Fruit fly (Drosophila melanogaster) whole organism, prepupa: ENCODE data around the gene CAHbeta.

ENCODE experiments used
- CG7368 ChIP-seq: fragments of 200-800 bp; sonication (Bioruptor generic); optimal IDR thresholded peaks from 3 replicates; lab custom pipeline; 2016; ENCODE audit warnings: missing biosample characterization, missing genetic modification characterization
- Eip78C ChIP-seq: fragments of 200-800 bp; sonication (Bioruptor generic); peaks from one replicate; lab custom pipeline; 2016; ENCODE audit warnings: missing biosample characterization, missing genetic modification characterization

DNA sequence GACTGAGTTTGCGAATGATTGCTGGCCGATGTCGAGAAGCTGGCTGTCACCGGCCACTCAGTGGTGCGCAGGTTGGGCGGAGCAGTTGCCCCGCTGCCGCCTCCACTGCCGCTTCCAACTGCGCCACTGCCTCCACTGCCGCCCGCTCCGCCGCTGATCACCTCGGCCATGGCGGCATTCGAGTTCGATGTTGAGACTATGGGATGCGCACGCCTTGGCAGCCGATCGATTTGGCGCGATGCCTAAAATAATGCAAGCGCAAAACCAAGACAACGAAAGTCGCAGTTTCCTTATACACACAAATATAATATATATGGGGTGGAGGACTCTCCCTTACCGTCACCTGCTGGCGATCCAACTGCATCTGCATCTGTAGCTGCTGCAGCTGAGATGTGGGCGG is 31.0 kb downstream of the CAHbeta start:
- TF ChIP-seq CG7368 (GFP tag; lab: Kevin White, UChicago) = no peak
- TF ChIP-seq Eip78C (GFP tag; lab: Kevin White, UChicago) = no peak
